Worm (Caenorhabditis elegans) whole organism, L1 larva: Measurements from ENCODE around the gene idpc-4.

ENCODE experiments used
- ceh-82 ChIP-seq, 3 experiments: fragments of 150-350 bp in 1 of 3; sonication (generic microtip) in 2 of 3; optimal IDR thresholded peaks; 2 replicates each; lab custom pipeline; 2014 to 2017; ENCODE audit warnings: missing biosample characterization in 3 of 3, missing genetic modification characterization in 3 of 3
- ceh-90 ChIP-seq: sonication (generic microtip); optimal IDR thresholded peaks from 2 replicates; lab custom pipeline; 2016; ENCODE audit warnings: missing genetic modification characterization, missing compliant biosample characterization
- egl-27 ChIP-seq, 2 experiments: fragments of 150-350 bp in 1 of 2; sonication (generic microtip); optimal IDR thresholded peaks; 3 replicates each; lab custom pipeline; 2017 to 2018; ENCODE audit warnings: missing biosample characterization in 2 of 2, missing genetic modification characterization in 2 of 2, missing genetic modification reagents in 2 of 2
- elt-2 ChIP-seq: sonication (generic microtip); optimal IDR thresholded peaks from 2 replicates; lab custom pipeline; 2016; ENCODE audit warnings: missing genetic modification characterization, mild to moderate bottlenecking, inconsistent platforms, missing compliant biosample characterization, missing genetic modification reagents
- grh-1 ChIP-seq: fragments of 200-800 bp; sonication (Bioruptor generic); IDR thresholded peaks from 2 replicates; pipeline ENCODE4 v1.3.6; 2022; ENCODE audit warnings: missing genetic modification reagents, missing genetic modification characterization, missing compliant biosample characterization
- pag-3 ChIP-seq: sonication (generic microtip); optimal IDR thresholded peaks from 2 replicates; lab custom pipeline; 2017; ENCODE audit warnings: missing genetic modification characterization, mild to moderate bottlenecking, missing compliant biosample characterization, antibody characterized with exemption, borderline replicate concordance; ENCODE audit not compliant: insufficient read depth
- pqm-1 ChIP-seq: sonication (generic microtip); optimal IDR thresholded peaks from 3 replicates; lab custom pipeline; 2017; ENCODE audit warnings: missing biosample characterization, missing genetic modification characterization
- skn-1 ChIP-seq: fragments of 150-350 bp; optimal IDR thresholded peaks from 2 replicates; lab custom pipeline; 2014; ENCODE audit warnings: missing biosample characterization, missing genetic modification characterization
- snpc-4 ChIP-seq: fragments of 150-350 bp; optimal IDR thresholded peaks from 2 replicates; lab custom pipeline; 2014; ENCODE audit warnings: missing biosample characterization, missing genetic modification characterization
- tlp-1 ChIP-seq: fragments of 150-350 bp; optimal IDR thresholded peaks from 2 replicates; lab custom pipeline; 2014; ENCODE audit warnings: missing biosample characterization, missing genetic modification characterization
- unc-62 ChIP-seq: fragments of 150-350 bp; optimal IDR thresholded peaks from 2 replicates; lab custom pipeline; 2014; ENCODE audit warnings: missing biosample characterization, missing genetic modification reagents, missing genetic modification characterization

DNA sequence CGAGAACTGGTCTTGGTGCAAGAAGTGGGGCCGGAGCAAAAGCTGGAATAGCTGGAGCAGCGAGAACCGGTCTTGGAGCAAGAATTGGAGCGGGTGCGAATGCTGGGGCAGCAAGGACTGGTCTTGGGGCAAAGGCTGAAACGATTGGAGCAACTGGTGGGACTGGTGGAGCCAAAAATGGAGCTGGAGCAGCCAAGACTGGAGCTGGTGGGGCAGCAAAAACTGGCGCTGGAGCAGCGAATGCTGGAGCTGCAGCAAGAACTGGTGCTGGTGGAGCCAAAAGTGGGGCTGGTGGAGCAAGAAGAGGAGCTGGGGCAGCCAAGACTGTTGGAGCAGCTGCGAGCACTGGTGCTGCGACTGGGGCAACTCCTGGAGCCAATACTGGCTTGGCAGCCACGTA lies 3.4 kb downstream of the idpc-4 start:
- TF ChIP-seq pag-3 (tag; lab: Kevin White, UChicago), result no peak
- no peak for TF ChIP-seq ceh-90
- TF ChIP-seq tlp-1 (tag; lab: Kevin White, UChicago), result no peak
- no peak for TF ChIP-seq snpc-4 (tag; lab: Kevin White, UChicago)
- no peak for TF ChIP-seq unc-62 (GFP tag; lab: Kevin White, UChicago)
- TF ChIP-seq elt-2 (tag; lab: Kevin White, UChicago), result no peak
- no peak for TF ChIP-seq pqm-1 (tag; lab: Kevin White, UChicago)
- TF ChIP-seq ceh-82 (tag; optimal IDR thresholded peaks at IDR 0.05; lab: Kevin White, UChicago), result no peak
- no peak for TF ChIP-seq grh-1 (GFP tag; lab: Robert Waterston, UW)
- TF ChIP-seq skn-1 (tag; lab: Kevin White, UChicago), result no peak
- no peak for TF ChIP-seq egl-27 (tag; optimal IDR thresholded peaks at IDR 0.05; lab: Kevin White, UChicago)
